Worm (Caenorhabditis elegans) whole organism, L3 larva: ENCODE results near the gene col-94.
A peak's percentile ranks its signal among the peaks of the same experiment; 100 is the strongest.

Source experiments
- R02D3.7 ChIP-seq: fragments of 150-350 bp; optimal IDR thresholded peaks from 2 replicates; lab custom pipeline; 2014; ENCODE audit warnings: missing biosample characterization, missing genetic modification characterization
- ZK546.5 ChIP-seq: sonication (generic microtip); optimal IDR thresholded peaks from 2 replicates; lab custom pipeline; 2017; ENCODE audit warnings: missing biosample characterization, missing genetic modification characterization
- ama-1 ChIP-seq: fragments of 150-350 bp; optimal IDR thresholded peaks from 2 replicates; lab custom pipeline; 2018
- ceh-16 ChIP-seq: sonication (generic microtip); optimal IDR thresholded peaks from 2 replicates; lab custom pipeline; 2017; ENCODE audit warnings: missing biosample characterization, missing genetic modification characterization
- ceh-28 ChIP-seq: fragments of 150-350 bp; optimal IDR thresholded peaks from 2 replicates; lab custom pipeline; 2014; ENCODE audit warnings: missing biosample characterization, missing genetic modification reagents, missing genetic modification characterization
- ceh-82 ChIP-seq: fragments of 150-350 bp; optimal IDR thresholded peaks from 2 replicates; lab custom pipeline; 2014; ENCODE audit warnings: missing biosample characterization, missing genetic modification characterization
- ceh-9 ChIP-seq: sonication (generic microtip); optimal IDR thresholded peaks from 2 replicates; lab custom pipeline; 2018; ENCODE audit warnings: missing biosample characterization, missing genetic modification characterization
- daf-12 ChIP-seq: fragments of 150-350 bp; optimal IDR thresholded peaks from 2 replicates; lab custom pipeline; 2014; ENCODE audit warnings: missing biosample characterization, missing genetic modification reagents, missing genetic modification characterization
- egl-27 ChIP-seq: sonication (generic microtip); optimal IDR thresholded peaks from 4 replicates; lab custom pipeline; 2017; ENCODE audit warnings: missing biosample characterization, missing genetic modification reagents, missing genetic modification characterization
- egl-5 ChIP-seq: fragments of 150-350 bp; optimal IDR thresholded peaks from 2 replicates; lab custom pipeline; 2017; ENCODE audit warnings: missing biosample characterization, missing genetic modification reagents, missing genetic modification characterization, inconsistent platforms
- elt-1 ChIP-seq: fragments of 150-350 bp; optimal IDR thresholded peaks from 2 replicates; lab custom pipeline; 2014; ENCODE audit warnings: missing biosample characterization, missing genetic modification characterization
- elt-2 ChIP-seq: sonication (generic microtip); optimal IDR thresholded peaks from 2 replicates; lab custom pipeline; 2016; ENCODE audit warnings: missing genetic modification reagents, mild to moderate bottlenecking, missing genetic modification characterization, missing compliant biosample characterization
- elt-3 ChIP-seq, 3 experiments: fragments of 150-350 bp in 1 of 3; sonication (generic microtip) in 2 of 3; optimal IDR thresholded peaks; 2 replicates in 2 of 3; 4 replicates in 1 of 3; lab custom pipeline; 2014 to 2017; ENCODE audit warnings: missing biosample characterization in 3 of 3, missing genetic modification characterization in 3 of 3
- eor-1 ChIP-seq, 2 experiments: fragments of 150-350 bp; optimal IDR thresholded peaks; 2 replicates each; lab custom pipeline; 2014 to 2018; ENCODE audit warnings: missing biosample characterization in 2 of 2, missing genetic modification characterization in 2 of 2
- fkh-10 ChIP-seq: sonication (generic microtip); optimal IDR thresholded peaks from 2 replicates; lab custom pipeline; 2017; ENCODE audit warnings: missing biosample characterization, missing genetic modification reagents, missing genetic modification characterization
- fos-1 ChIP-seq: fragments of 150-350 bp; optimal IDR thresholded peaks from 2 replicates; lab custom pipeline; 2014; ENCODE audit warnings: missing biosample characterization, missing genetic modification characterization
- hmg-11 ChIP-seq: sonication (generic microtip); optimal IDR thresholded peaks from 2 replicates; lab custom pipeline; 2016; ENCODE audit warnings: missing genetic modification characterization, missing compliant biosample characterization
- jun-1 ChIP-seq: fragments of 150-350 bp; optimal IDR thresholded peaks from 2 replicates; lab custom pipeline; 2014; ENCODE audit warnings: missing biosample characterization, missing genetic modification reagents, missing genetic modification characterization
- lin-15B ChIP-seq: fragments of 150-350 bp; optimal IDR thresholded peaks from 2 replicates; lab custom pipeline; 2014; ENCODE audit warnings: missing biosample characterization, missing genetic modification characterization
- mdl-1 ChIP-seq: fragments of 150-350 bp; optimal IDR thresholded peaks from 2 replicates; lab custom pipeline; 2014; ENCODE audit warnings: missing biosample characterization, missing genetic modification characterization
- mml-1 ChIP-seq: fragments of 150-350 bp; sonication (generic microtip); optimal IDR thresholded peaks from 3 replicates; lab custom pipeline; 2014; ENCODE audit warnings: missing biosample characterization, missing genetic modification characterization
- nfya-1 ChIP-seq: sonication (generic microtip); optimal IDR thresholded peaks from 2 replicates; lab custom pipeline; 2017; ENCODE audit warnings: missing genetic modification characterization, mild to moderate bottlenecking, missing compliant biosample characterization, antibody characterized with exemption, moderate library complexity; ENCODE audit not compliant: insufficient read depth
- nhr-11 ChIP-seq: fragments of 150-350 bp; optimal IDR thresholded peaks from 2 replicates; lab custom pipeline; 2014; ENCODE audit warnings: missing biosample characterization, missing genetic modification characterization
- nhr-12 ChIP-seq: fragments of 150-350 bp; optimal IDR thresholded peaks from 2 replicates; lab custom pipeline; 2014; ENCODE audit warnings: missing biosample characterization, missing genetic modification characterization
- nhr-23 ChIP-seq: fragments of 150-350 bp; optimal IDR thresholded peaks from 2 replicates; lab custom pipeline; 2014; ENCODE audit warnings: missing biosample characterization, missing genetic modification reagents, missing genetic modification characterization
- nhr-237 ChIP-seq: fragments of 150-350 bp; optimal IDR thresholded peaks from 2 replicates; lab custom pipeline; 2014; ENCODE audit warnings: missing biosample characterization, missing genetic modification characterization
- nhr-25 ChIP-seq: sonication (generic microtip); optimal IDR thresholded peaks from 2 replicates; lab custom pipeline; 2017; ENCODE audit warnings: missing biosample characterization, missing genetic modification characterization
- nhr-28 ChIP-seq: fragments of 150-350 bp; optimal IDR thresholded peaks from 2 replicates; lab custom pipeline; 2014; ENCODE audit warnings: missing biosample characterization, missing genetic modification characterization
- nhr-43 ChIP-seq: sonication (generic microtip); optimal IDR thresholded peaks from 2 replicates; lab custom pipeline; 2016; ENCODE audit warnings: mild to moderate bottlenecking, missing genetic modification characterization, missing compliant biosample characterization; ENCODE audit not compliant: poor library complexity, severe bottlenecking
- nhr-67 ChIP-seq: fragments of 150-350 bp; optimal IDR thresholded peaks from 2 replicates; lab custom pipeline; 2014; ENCODE audit warnings: missing biosample characterization, missing genetic modification characterization
- nhr-76 ChIP-seq: fragments of 150-350 bp; sonication (generic microtip); optimal IDR thresholded peaks from 5 replicates; lab custom pipeline; 2014; ENCODE audit warnings: missing biosample characterization, missing genetic modification characterization
- nhr-77 ChIP-seq: fragments of 150-350 bp; optimal IDR thresholded peaks from 2 replicates; lab custom pipeline; 2014; ENCODE audit warnings: missing biosample characterization, missing genetic modification characterization
- pha-4 ChIP-seq: fragments of 150-350 bp; optimal IDR thresholded peaks from 2 replicates; lab custom pipeline; 2014; ENCODE audit warnings: missing biosample characterization, missing genetic modification reagents, missing genetic modification characterization
- pqm-1 ChIP-seq: fragments of 150-350 bp; optimal IDR thresholded peaks from 2 replicates; lab custom pipeline; 2017; ENCODE audit warnings: missing biosample characterization, missing genetic modification characterization, inconsistent platforms
- sea-2 ChIP-seq: fragments of 150-350 bp; sonication (generic microtip); optimal IDR thresholded peaks from 4 replicates; lab custom pipeline; 2014; ENCODE audit warnings: missing biosample characterization, missing genetic modification reagents, missing genetic modification characterization
- skn-1 ChIP-seq: fragments of 150-350 bp; optimal IDR thresholded peaks from 2 replicates; lab custom pipeline; 2014; ENCODE audit warnings: missing biosample characterization, missing genetic modification characterization
- snpc-4 ChIP-seq: fragments of 150-350 bp; optimal IDR thresholded peaks from 2 replicates; lab custom pipeline; 2014; ENCODE audit warnings: missing biosample characterization, missing genetic modification characterization
- tbx-2 ChIP-seq: sonication (generic microtip); optimal IDR thresholded peaks from 2 replicates; lab custom pipeline; 2016; ENCODE audit warnings: mild to moderate bottlenecking, missing genetic modification characterization, missing compliant biosample characterization
- unc-39 ChIP-seq: sonication (generic microtip); optimal IDR thresholded peaks from 4 replicates; lab custom pipeline; 2017; ENCODE audit warnings: missing biosample characterization, missing genetic modification characterization
- unc-62 ChIP-seq: fragments of 150-350 bp; sonication (generic microtip); optimal IDR thresholded peaks from 4 replicates; lab custom pipeline; 2014; ENCODE audit warnings: missing biosample characterization, missing genetic modification reagents, missing genetic modification characterization
- zag-1 ChIP-seq: fragments of 150-350 bp; optimal IDR thresholded peaks from 2 replicates; lab custom pipeline; 2014; ENCODE audit warnings: missing biosample characterization, missing genetic modification characterization
- ztf-11 ChIP-seq: fragments of 150-350 bp; optimal IDR thresholded peaks from 2 replicates; lab custom pipeline; 2014; ENCODE audit warnings: missing biosample characterization, missing genetic modification characterization
- ztf-4 ChIP-seq: fragments of 150-350 bp; optimal IDR thresholded peaks from 2 replicates; lab custom pipeline; 2014; ENCODE audit warnings: missing biosample characterization, missing genetic modification characterization

col-94 gene

ce11 chrIII:11012264-11012663 is 24.6 kb upstream of the col-94 start, which contains the start of gene kvs-4:
Gene kvs-4, plus strand, starts transcription at chrIII:11012564.
- TF ChIP-seq nhr-23 (tag; lab: Kevin White, UChicago) (no peak), ZK546.5 (tag; lab: Kevin White, UChicago) (no peak), jun-1 (tag; lab: Kevin White, UChicago) (no peak), daf-12 (tag; lab: Kevin White, UChicago) (no peak), elt-2 (tag; lab: Kevin White, UChicago) (no peak), mml-1 (tag; lab: Kevin White, UChicago) (no peak), egl-27 (tag; lab: Kevin White, UChicago) (no peak), zag-1 (tag; lab: Kevin White, UChicago) (no peak), ceh-9 (tag; lab: Kevin White, UChicago) (no peak), unc-39 (no peak), ztf-4 (tag; lab: Kevin White, UChicago) (no peak), mdl-1 (tag; lab: Kevin White, UChicago) (no peak), elt-1 (tag; lab: Kevin White, UChicago) (no peak), ztf-11 (tag; lab: Kevin White, UChicago) (no peak), nfya-1 (tag; lab: Kevin White, UChicago) (no peak), nhr-77 (no peak), nhr-67 (tag; lab: Kevin White, UChicago) (no peak), pha-4 (tag; lab: Kevin White, UChicago) (no peak), eor-1 (tag; optimal IDR thresholded peaks at IDR 0.05; lab: Kevin White, UChicago) (no peak), pqm-1 (tag; lab: Kevin White, UChicago) (no peak)
- TF ChIP-seq, all 47 proteins: peak for 0

- TF ChIP-seq nhr-67 (tag; lab: Kevin White, UChicago) (no peak), nhr-237 (no peak), eor-1 (tag; optimal IDR thresholded peaks at IDR 0.05; lab: Kevin White, UChicago) (no peak), hmg-11 (tag; lab: Kevin White, UChicago) (no peak), ceh-16 (tag; lab: Kevin White, UChicago) (no peak), nhr-11 (tag; lab: Kevin White, UChicago) (no peak), elt-2 (tag; lab: Kevin White, UChicago) (no peak)
Measured at ce11 chrIII:11010597-11010996, 22.9 kb upstream of the col-94 start.

- TF ChIP-seq pqm-1 (tag; lab: Kevin White, UChicago) (no peak), eor-1 (tag; optimal IDR thresholded peaks at IDR 0.05; lab: Kevin White, UChicago) (no peak), elt-3 (tag; optimal IDR thresholded peaks at IDR 0.05; lab: Kevin White, UChicago) (no peak), tbx-2 (tag; lab: Kevin White, UChicago) (no peak), ama-1 (no peak), fos-1 (tag; lab: Kevin White, UChicago) (no peak), nhr-12 (no peak), nhr-67 (tag; lab: Kevin White, UChicago) (no peak), fkh-10 (GFP tag; lab: Kevin White, UChicago) (no peak), nhr-76 (tag; lab: Kevin White, UChicago) (no peak), lin-15B (tag; lab: Kevin White, UChicago) (no peak), nhr-43 (tag; lab: Kevin White, UChicago) (no peak), egl-5 (tag; lab: Kevin White, UChicago) (no peak), sea-2 (no peak), unc-39 (no peak), nhr-25 (tag; lab: Kevin White, UChicago) (no peak), pha-4 (tag; lab: Kevin White, UChicago) (no peak), mdl-1 (tag; lab: Kevin White, UChicago) (no peak)
Measured at ce11 chrIII:11008869-11009268, 21.2 kb upstream of the col-94 start, which contains the start of gene exos-1. Gene exos-1, plus strand, starts transcription at chrIII:11009043.

ce11 chrIII:11007552-11008272 is 20.0 kb upstream of the col-94 start, which contains the start of the genes fipr-17 and Y48A6B.3:
Gene fipr-17, minus strand, starts transcription at chrIII:11007602.
Gene Y48A6B.3, plus strand, starts transcription at chrIII:11008222.
- TF ChIP-seq nfya-1 (tag; lab: Kevin White, UChicago) (peak; percentile 91), skn-1 (tag; lab: Kevin White, UChicago) (peak; percentile 88), nhr-43 (tag; lab: Kevin White, UChicago) (peak; percentile 66), nhr-23 (tag; lab: Kevin White, UChicago) (peak; percentile 83), pqm-1 (tag; lab: Kevin White, UChicago) (peak; percentile 17), ama-1 (peak; percentile 80), lin-15B (tag; lab: Kevin White, UChicago) (peak; percentile 96), elt-2 (tag; lab: Kevin White, UChicago) (peak; percentile 43), eor-1 (tag; optimal IDR thresholded peaks at IDR 0.05; lab: Kevin White, UChicago) (no peak), mdl-1 (tag; lab: Kevin White, UChicago) (no peak), unc-62 (GFP tag; lab: Kevin White, UChicago) (no peak), sea-2 (no peak), tbx-2 (tag; lab: Kevin White, UChicago) (no peak), nhr-77 (no peak), zag-1 (tag; lab: Kevin White, UChicago) (no peak), hmg-11 (tag; lab: Kevin White, UChicago) (peak; percentile 76), nhr-76 (tag; lab: Kevin White, UChicago) (no peak), egl-27 (tag; lab: Kevin White, UChicago) (no peak), snpc-4 (peak; percentile 83), nhr-25 (tag; lab: Kevin White, UChicago) (peak; percentile 75), ceh-28 (tag; lab: Kevin White, UChicago) (peak; percentile 48), ceh-82 (tag; lab: Kevin White, UChicago) (no peak), nhr-28 (tag; lab: Kevin White, UChicago) (no peak), R02D3.7 (tag; lab: Kevin White, UChicago) (peak; percentile 62), pha-4 (tag; lab: Kevin White, UChicago) (peak; percentile 96)
